Fruit fly (Drosophila melanogaster): Measurements from ENCODE around the gene Wdr37.

The Wdr37 gene

DNA sequence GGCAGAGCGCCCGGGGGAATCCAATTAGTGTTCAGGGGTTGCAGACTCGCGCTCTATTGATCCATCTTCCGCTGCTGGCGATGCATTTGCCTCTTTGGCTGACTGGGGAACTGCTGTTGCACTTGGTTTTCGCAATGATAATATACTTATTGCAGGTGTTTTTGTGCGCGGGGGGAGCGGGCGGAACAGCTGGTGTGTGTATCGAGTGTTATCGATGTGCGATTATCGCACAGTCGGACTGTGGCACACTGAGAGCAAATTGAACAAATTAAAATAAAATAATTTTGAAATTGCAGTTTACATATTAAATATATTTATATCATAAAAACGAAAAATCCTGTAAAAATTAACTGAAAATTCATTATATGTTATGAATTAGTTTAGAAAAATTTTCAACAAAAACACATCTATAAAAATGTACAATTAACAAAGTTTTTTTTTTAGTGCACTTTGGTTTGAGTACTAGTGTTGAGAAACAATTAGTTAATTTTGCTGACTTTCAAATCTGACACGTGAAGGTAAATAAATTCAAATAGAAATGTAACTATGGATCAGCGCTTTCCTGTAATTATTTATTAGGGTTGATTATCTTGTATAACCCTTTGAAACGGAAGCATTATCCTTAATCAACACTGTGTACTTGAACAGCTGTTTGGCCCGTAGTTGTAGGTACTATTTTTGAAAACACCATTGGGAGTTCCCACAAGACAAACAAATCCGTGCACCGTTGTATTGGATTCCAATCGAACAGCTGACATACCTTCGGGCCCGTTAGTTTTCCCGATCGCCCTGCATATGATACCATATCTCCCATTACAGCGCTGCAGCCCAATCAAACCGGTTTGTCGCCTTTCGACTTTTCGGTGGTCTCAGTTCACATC lies at the start of gene Wdr37, which contains the start of gene koko (continued):
- peak; percentile 85 for TF ChIP-seq Hand (GFP tag; optimal IDR thresholded peaks at IDR 0.05)
- TF ChIP-seq Sry-δ (GFP tag; optimal IDR thresholded peaks at IDR 0.05) = peak; percentile 51
- peak; percentile 91 for TF ChIP-seq lilli (GFP tag; optimal IDR thresholded peaks at IDR 0.05)
- TF ChIP-seq Blimp-1 (GFP tag; optimal IDR thresholded peaks at IDR 0.05) = peak; percentile 94
- peak; percentile 94 for TF ChIP-seq stwl (tag; optimal IDR thresholded peaks at IDR 0.05)
- peak; percentile 87 for TF ChIP-seq Optix (GFP tag; IDR thresholded peaks at IDR 0.05)
- peak; percentile 92 for TF ChIP-seq phol (tag; optimal IDR thresholded peaks at IDR 0.05)
- peak; percentile 22 for TF ChIP-seq Hey (tag; optimal IDR thresholded peaks at IDR 0.05)
- peak; percentile 79 for TF ChIP-seq Hmx (GFP tag; optimal IDR thresholded peaks at IDR 0.05)
- peak; percentile 86 for TF ChIP-seq Nf-YB (GFP tag; optimal IDR thresholded peaks at IDR 0.05)
- TF ChIP-seq CG11093 (GFP tag; IDR thresholded peaks at IDR 0.05) = peak; percentile 95
- no peak for TF ChIP-seq h (optimal IDR thresholded peaks at IDR 0.05)
- TF ChIP-seq Lhr (GFP tag; optimal IDR thresholded peaks at IDR 0.05) = peak; percentile 85
- TF ChIP-seq amos (GFP tag; IDR thresholded peaks at IDR 0.05; ENCODE audit: partially characterized antibody) = peak; percentile 62
- TF ChIP-seq Pdp1 (GFP tag; optimal IDR thresholded peaks at IDR 0.05) = peak; percentile 64 to 76
- peak; percentile 95 for TF ChIP-seq nerfin-1 (tag; optimal IDR thresholded peaks at IDR 0.05)
- TF ChIP-seq CG10366 (GFP tag; IDR thresholded peaks at IDR 0.05) = peak; percentile 97
- peak; percentile 93 for TF ChIP-seq gt (GFP tag; IDR thresholded peaks at IDR 0.05)
- peak; percentile 89 for TF ChIP-seq ATbp (GFP tag; optimal IDR thresholded peaks at IDR 0.05)
- TF ChIP-seq zen2 (GFP tag; IDR thresholded peaks at IDR 0.05; ENCODE audit: partially characterized antibody) = no peak
- peak; percentile 98 for TF ChIP-seq CG30403 (GFP tag; optimal IDR thresholded peaks at IDR 0.05)
- peak; percentile 61 for TF ChIP-seq MESR4 (GFP tag; optimal IDR thresholded peaks at IDR 0.05)
- no peak for TF ChIP-seq wek (GFP tag; optimal IDR thresholded peaks at IDR 0.05)
- peak; percentile 95 for TF ChIP-seq B-H1 (GFP tag; IDR thresholded peaks at IDR 0.05)
- TF ChIP-seq bigmax (GFP tag; optimal IDR thresholded peaks at IDR 0.05) = no peak
- peak; percentile 94 for TF ChIP-seq cas (GFP tag; IDR thresholded peaks at IDR 0.05)
- peak; percentile 95 for TF ChIP-seq Fer1 (GFP tag; optimal IDR thresholded peaks at IDR 0.05)
- TF ChIP-seq HLH4C (GFP tag; IDR thresholded peaks at IDR 0.05; ENCODE audit: partially characterized antibody) = peak; percentile 64; the same call in 2 of the 3 replicates
- TF ChIP-seq CG1603 (tag; optimal IDR thresholded peaks at IDR 0.05) = peak; percentile 70
- peak; percentile 98 for TF ChIP-seq dmrt11E (tag; optimal IDR thresholded peaks at IDR 0.05)
- peak; percentile 44 for TF ChIP-seq CTCF (GFP tag; optimal IDR thresholded peaks at IDR 0.05)
- TF ChIP-seq Lim3 (GFP tag; IDR thresholded peaks at IDR 0.05) = peak; percentile 85
- TF ChIP-seq Dek (tag; optimal IDR thresholded peaks at IDR 0.05) = peak; percentile 97
- peak; percentile 78 for TF ChIP-seq CG17186 (GFP tag; optimal IDR thresholded peaks at IDR 0.05)
- no peak for TF ChIP-seq hb (GFP tag; IDR thresholded peaks at IDR 0.05; ENCODE audit: partially characterized antibody)
- peak; percentile 98 for TF ChIP-seq CG13775 (GFP tag; optimal IDR thresholded peaks at IDR 0.05)
- peak; percentile 61; the same call in 2 of the 4 replicates for TF ChIP-seq Dll (GFP tag; IDR thresholded peaks at IDR 0.05; ENCODE audit: partially characterized antibody)
- TF ChIP-seq CG11723 (GFP tag; optimal IDR thresholded peaks at IDR 0.05) = peak; percentile 86
- peak; percentile 99 for TF ChIP-seq CG6689 (GFP tag; IDR thresholded peaks at IDR 0.05)
- peak; percentile 94 for TF ChIP-seq cato (GFP tag; optimal IDR thresholded peaks at IDR 0.05; ENCODE audit: borderline replicate concordance)
- peak; percentile 75 for TF ChIP-seq pum (GFP tag; optimal IDR thresholded peaks at IDR 0.05)
- TF ChIP-seq Nf-YA (GFP tag; IDR thresholded peaks at IDR 0.05) = peak; percentile 95
- TF ChIP-seq fd102C (GFP tag; optimal IDR thresholded peaks at IDR 0.05) = peak; percentile 40
- peak; percentile 79 for TF ChIP-seq corto (GFP tag; optimal IDR thresholded peaks at IDR 0.05)
- peak; percentile 67 for TF ChIP-seq chn (GFP tag; optimal IDR thresholded peaks at IDR 0.05)
- TF ChIP-seq dm (GFP tag; optimal IDR thresholded peaks at IDR 0.05) = peak; percentile 53
- TF ChIP-seq fd64A (GFP tag; optimal IDR thresholded peaks at IDR 0.05) = peak; percentile 19
- TF ChIP-seq so (GFP tag; IDR thresholded peaks at IDR 0.05) = peak; percentile 90
